Worm (Caenorhabditis elegans) whole organism, early embryonic: ENCODE data around the gene cyn-12.

ENCODE experiments used
- B0310.2 ChIP-seq: sonication (generic microtip); optimal IDR thresholded peaks from 2 replicates; lab custom pipeline; 2016; ENCODE audit warnings: mild to moderate bottlenecking, missing genetic modification characterization, missing compliant biosample characterization
- ama-1 ChIP-seq: fragments of 150-350 bp; optimal IDR thresholded peaks from 2 replicates; lab custom pipeline; 2014
- flt-1 ChIP-seq: fragments of 200-800 bp; sonication (Bioruptor generic); IDR thresholded peaks from 2 replicates; pipeline ENCODE4 v1.3.6; 2022; ENCODE audit warnings: missing genetic modification characterization, missing compliant biosample characterization

ce11 chrIV:7133983-7134382 is 966 bp upstream of the cyn-12 start, which contains the start of gene mutd-1:
- TF ChIP-seq flt-1 = no peak
- no peak for TF ChIP-seq ama-1 (lab: Kevin White, UChicago)
- TF ChIP-seq B0310.2 (tag; lab: Kevin White, UChicago) = no peak
